Fruit fly (Drosophila melanogaster): ENCODE results near the gene CG4558.

The CG4558 gene

DNA sequence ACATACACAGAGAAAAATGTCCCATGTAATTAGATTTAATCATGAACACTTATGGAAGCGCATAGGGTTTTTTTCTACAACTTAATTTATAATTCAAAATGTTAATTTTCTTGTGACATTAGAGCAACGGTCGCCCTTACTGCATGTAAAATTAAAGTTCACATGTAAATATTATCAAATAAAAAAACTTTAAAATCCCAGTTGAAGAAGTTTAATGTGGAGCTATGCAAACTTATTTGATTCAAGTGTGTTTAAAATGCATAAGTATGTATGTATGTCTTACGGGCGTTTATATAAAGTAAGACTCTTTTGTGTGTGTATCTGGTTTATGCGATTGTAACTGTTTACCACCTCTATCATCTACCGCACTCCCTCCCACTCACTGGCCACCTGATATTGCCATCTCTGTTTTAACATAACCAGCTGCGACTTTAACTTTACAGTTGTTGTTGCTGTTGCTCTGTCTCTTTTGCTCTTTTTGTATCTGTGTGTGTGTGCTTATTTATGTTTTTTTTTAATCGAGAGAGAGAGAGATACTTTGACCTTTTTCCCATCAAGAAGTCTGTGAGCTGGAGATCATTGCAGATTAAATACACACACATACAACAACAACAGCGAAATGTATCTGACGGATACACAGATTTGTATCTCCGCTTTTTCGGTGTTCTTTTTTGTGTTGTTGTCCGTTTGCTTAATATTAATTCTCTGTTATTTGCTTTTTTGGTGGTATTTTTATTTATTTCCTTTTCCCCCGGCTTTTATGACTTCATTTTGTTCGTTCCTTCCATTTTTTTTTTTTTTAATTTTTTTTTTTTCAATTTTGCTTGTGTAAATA lies 6.0 kb downstream of the CG4558 start:
- TF ChIP-seq CG12605 (GFP tag; IDR thresholded peaks at IDR 0.05) = no peak
- peak; percentile 68 for TF ChIP-seq CG34367 (tag; optimal IDR thresholded peaks at IDR 0.05)
- TF ChIP-seq fd96Ca (GFP tag; IDR thresholded peaks at IDR 0.05) = no peak
- TF ChIP-seq CG17806 (tag; optimal IDR thresholded peaks at IDR 0.05) = peak; percentile 73
- peak; percentile 90 for TF ChIP-seq Pif1B (GFP tag; optimal IDR thresholded peaks at IDR 0.05)
- TF ChIP-seq Ets98B (GFP tag; IDR thresholded peaks at IDR 0.05) = peak; percentile 44; the same call in 1 of the 2 replicates
- peak; percentile 49 for TF ChIP-seq gl (tag; optimal IDR thresholded peaks at IDR 0.05)
- TF ChIP-seq Pif1A (GFP tag; optimal IDR thresholded peaks at IDR 0.05) = peak; percentile 91
- TF ChIP-seq Snoo (tag; optimal IDR thresholded peaks at IDR 0.05) = peak; percentile 88
- 0 out of 2 replicates have a peak, but pooled peaks have one; percentile 17 for TF ChIP-seq rn (GFP tag; IDR thresholded peaks at IDR 0.05)
- peak; percentile 87 for TF ChIP-seq CG15710 (tag; optimal IDR thresholded peaks at IDR 0.05)
- TF ChIP-seq CG13204 (GFP tag; optimal IDR thresholded peaks at IDR 0.05) = peak; percentile 30
- no peak for TF ChIP-seq CG10348 (GFP tag; IDR thresholded peaks at IDR 0.05)
- TF ChIP-seq CG4496 (GFP tag; IDR thresholded peaks at IDR 0.05) = no peak; the same call in 1 of the 3 replicates
- peak; percentile 54 for TF ChIP-seq EcR (GFP tag; optimal IDR thresholded peaks at IDR 0.05)
- TF ChIP-seq CG9948 (tag; optimal IDR thresholded peaks at IDR 0.05) = peak; percentile 87
- TF ChIP-seq D1 (tag; optimal IDR thresholded peaks at IDR 0.05) = peak; percentile 69
- peak; percentile 86 for TF ChIP-seq CG14655 (GFP tag; optimal IDR thresholded peaks at IDR 0.05)
- peak; percentile 83 for TF ChIP-seq CG8159 (tag; optimal IDR thresholded peaks at IDR 0.05)
- peak; percentile 78 for TF ChIP-seq CG8301 (tag; optimal IDR thresholded peaks at IDR 0.05)
- peak; percentile 79 for TF ChIP-seq CG32121 (GFP tag; IDR thresholded peaks at IDR 0.05)

DNA sequence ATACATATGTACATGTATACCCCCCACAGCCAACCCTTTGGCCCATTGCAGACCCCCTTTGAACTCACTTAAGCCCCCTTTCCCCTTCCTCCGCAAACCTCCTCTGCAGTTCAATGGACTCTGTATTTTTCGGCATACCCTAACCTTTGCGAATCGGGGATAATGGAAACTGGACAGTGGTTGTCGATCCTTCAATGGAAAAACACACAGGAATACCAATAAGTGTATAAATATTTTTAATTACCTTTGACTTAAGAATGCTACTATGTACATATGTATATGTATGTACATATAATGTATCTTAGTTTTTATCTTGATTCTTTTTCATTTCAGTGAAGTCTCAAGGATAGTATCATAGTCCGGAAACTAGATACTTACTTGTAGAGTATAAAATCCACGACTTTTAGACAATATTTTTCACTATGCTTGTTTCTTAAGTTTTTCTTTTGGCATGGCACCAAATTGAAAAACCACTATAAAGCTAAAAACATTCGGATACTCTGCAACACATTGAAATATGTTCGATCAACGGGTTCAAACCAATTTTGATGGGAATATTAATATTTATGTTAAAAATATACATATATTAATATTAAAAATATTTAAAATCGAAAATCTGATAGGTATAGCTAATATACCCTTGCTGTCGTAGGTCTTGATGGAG lies 6.9 kb downstream of the CG4558 start:
- peak; percentile 42; the same call in 1 of the 2 replicates for TF ChIP-seq rn (GFP tag; IDR thresholded peaks at IDR 0.05)
- TF ChIP-seq gl (tag; optimal IDR thresholded peaks at IDR 0.05) = no peak
- TF ChIP-seq CG34367 (tag; optimal IDR thresholded peaks at IDR 0.05) = peak; percentile 15
- peak; percentile 65; the same call in 1 of the 2 replicates for TF ChIP-seq CG32121 (GFP tag; IDR thresholded peaks at IDR 0.05)
- TF ChIP-seq CG15710 (tag; optimal IDR thresholded peaks at IDR 0.05) = peak; percentile 23
- TF ChIP-seq Pif1A (GFP tag; optimal IDR thresholded peaks at IDR 0.05) = no peak
- TF ChIP-seq CG4496 (GFP tag; IDR thresholded peaks at IDR 0.05) = peak; percentile 75; the same call in 2 of the 3 replicates
- TF ChIP-seq EcR (GFP tag; optimal IDR thresholded peaks at IDR 0.05) = peak; percentile 64
- peak; percentile 19 for TF ChIP-seq D1 (tag; optimal IDR thresholded peaks at IDR 0.05)
- peak; percentile 45 for TF ChIP-seq CG9948 (tag; optimal IDR thresholded peaks at IDR 0.05)
- TF ChIP-seq CG14655 (GFP tag; optimal IDR thresholded peaks at IDR 0.05) = peak; percentile 56
- TF ChIP-seq Snoo (tag; optimal IDR thresholded peaks at IDR 0.05) = peak; percentile 51
- TF ChIP-seq Pif1B (GFP tag; optimal IDR thresholded peaks at IDR 0.05) = peak; percentile 42
- peak; percentile 48 for TF ChIP-seq CG8301 (tag; optimal IDR thresholded peaks at IDR 0.05)
- peak; percentile 62 for TF ChIP-seq CG8159 (tag; optimal IDR thresholded peaks at IDR 0.05)
- TF ChIP-seq Ets98B (GFP tag; IDR thresholded peaks at IDR 0.05) = peak; percentile 78
- TF ChIP-seq CG13204 (GFP tag; optimal IDR thresholded peaks at IDR 0.05) = no peak
- no peak for TF ChIP-seq CG10348 (GFP tag; IDR thresholded peaks at IDR 0.05)
- TF ChIP-seq CG12605 (GFP tag; IDR thresholded peaks at IDR 0.05) = no peak
- TF ChIP-seq fd96Ca (GFP tag; IDR thresholded peaks at IDR 0.05) = no peak
- peak; percentile 23 for TF ChIP-seq CG17806 (tag; optimal IDR thresholded peaks at IDR 0.05)

DNA sequence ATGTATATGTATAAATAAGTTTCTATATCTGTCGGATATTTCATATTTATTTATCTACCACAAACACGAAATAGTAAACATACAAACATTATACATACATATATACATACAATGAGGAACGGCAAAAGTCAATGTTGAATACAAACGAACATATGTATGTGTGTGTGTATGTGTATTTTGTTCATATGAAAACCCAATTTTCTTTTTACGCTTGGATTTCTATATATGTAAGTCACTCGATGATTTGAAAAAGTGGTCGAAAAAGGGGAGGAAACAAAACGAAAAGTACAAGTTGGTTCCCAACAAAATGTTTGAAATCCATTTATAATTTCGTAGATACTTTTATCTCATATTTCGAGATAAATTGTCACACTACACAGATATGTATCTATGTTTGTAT lies 7.7 kb downstream of the CG4558 start:
- TF ChIP-seq CG14655 (GFP tag; optimal IDR thresholded peaks at IDR 0.05) = no peak
- no peak for TF ChIP-seq CG8159 (tag; optimal IDR thresholded peaks at IDR 0.05)
- TF ChIP-seq CG13204 (GFP tag; optimal IDR thresholded peaks at IDR 0.05) = no peak
- no peak for TF ChIP-seq CG34367 (tag; optimal IDR thresholded peaks at IDR 0.05)
- no peak for TF ChIP-seq Ets98B (GFP tag; IDR thresholded peaks at IDR 0.05)
- no peak for TF ChIP-seq fd96Ca (GFP tag; IDR thresholded peaks at IDR 0.05)
- TF ChIP-seq Pif1A (GFP tag; optimal IDR thresholded peaks at IDR 0.05) = no peak

dm6 chrX:6857693-6858092 lies 8.1 kb downstream of the CG4558 start:
- TF ChIP-seq CG32121 (GFP tag; IDR thresholded peaks at IDR 0.05) (no peak), Pif1B (GFP tag; optimal IDR thresholded peaks at IDR 0.05) (no peak), CG10348 (GFP tag; IDR thresholded peaks at IDR 0.05) (no peak), CG8301 (tag; optimal IDR thresholded peaks at IDR 0.05) (no peak), fd96Ca (GFP tag; IDR thresholded peaks at IDR 0.05) (no peak), CG13204 (GFP tag; optimal IDR thresholded peaks at IDR 0.05) (no peak), Snoo (tag; optimal IDR thresholded peaks at IDR 0.05) (no peak), CG17806 (tag; optimal IDR thresholded peaks at IDR 0.05) (no peak), CG15710 (tag; optimal IDR thresholded peaks at IDR 0.05) (no peak), CG12605 (GFP tag; IDR thresholded peaks at IDR 0.05) (no peak), rn (GFP tag; IDR thresholded peaks at IDR 0.05) (no peak), EcR (GFP tag; optimal IDR thresholded peaks at IDR 0.05) (no peak), CG9948 (tag; optimal IDR thresholded peaks at IDR 0.05) (no peak), CG14655 (GFP tag; optimal IDR thresholded peaks at IDR 0.05) (no peak)

DNA sequence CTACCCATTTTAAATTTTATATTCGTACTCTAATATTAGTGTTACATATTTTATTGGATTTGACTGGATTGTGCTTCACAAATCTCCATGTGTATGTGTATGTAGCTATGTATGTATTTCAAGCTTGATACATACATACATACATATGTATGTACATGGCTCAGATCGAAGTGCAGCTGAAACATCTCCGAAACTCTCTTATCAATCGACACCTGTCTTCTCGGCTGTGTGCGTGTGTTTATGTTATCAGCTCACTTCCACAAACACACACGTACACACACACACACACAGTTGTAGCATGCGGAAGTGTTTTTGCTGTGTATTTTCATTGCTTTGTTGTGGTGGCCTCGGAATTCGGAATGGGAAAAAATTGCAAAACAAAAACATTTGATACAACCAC lies 9.7 kb downstream of the CG4558 start:
- TF ChIP-seq CG32121 (GFP tag; IDR thresholded peaks at IDR 0.05) = no peak
